Fruit fly (Drosophila melanogaster) whole organism, embryonic: ENCODE measurements around the gene CG32040.

Source experiments
- Ada2b ChIP-seq: fragments of 200-800 bp; sonication (Bioruptor generic); IDR thresholded peaks from 2 replicates; pipeline ENCODE4 v1.3.6; 2022; ENCODE audit warnings: missing biosample characterization, missing genetic modification characterization
- CG10321 ChIP-seq: fragments of 200-800 bp; sonication (Bioruptor generic); IDR thresholded peaks from 2 replicates; pipeline ENCODE4 v1.3.6; 2022; ENCODE audit warnings: missing biosample characterization, missing genetic modification characterization
- CG10366 ChIP-seq: fragments of 200-800 bp; sonication (Bioruptor generic); IDR thresholded peaks from 2 replicates; pipeline ENCODE4 v1.3.6; 2022; ENCODE audit warnings: missing biosample characterization, missing genetic modification characterization
- CG11504 ChIP-seq: fragments of 200-800 bp; sonication (Bioruptor generic); optimal IDR thresholded peaks from 3 replicates; lab custom pipeline; 2019; ENCODE audit warnings: missing biosample characterization, mild to moderate bottlenecking, missing genetic modification characterization, moderate library complexity
- CG12744 ChIP-seq: fragments of 200-800 bp; sonication (Bioruptor generic); optimal IDR thresholded peaks from 2 replicates; lab custom pipeline; 2016; ENCODE audit warnings: missing biosample characterization, missing genetic modification characterization
- CG13296 ChIP-seq: fragments of 200-800 bp; sonication (Bioruptor generic); optimal IDR thresholded peaks from 3 replicates; lab custom pipeline; 2018; ENCODE audit warnings: missing biosample characterization, mild to moderate bottlenecking, missing genetic modification characterization
- CG14014 ChIP-seq: fragments of 200-800 bp; sonication (Bioruptor generic); IDR thresholded peaks from 2 replicates; pipeline ENCODE4 v1.3.6; 2022; ENCODE audit warnings: missing biosample characterization, missing genetic modification characterization
- CG14050 ChIP-seq: fragments of 200-800 bp; sonication (Bioruptor generic); IDR thresholded peaks from 3 replicates; pipeline ENCODE4 v1.3.6; 2022; ENCODE audit warnings: missing biosample characterization, missing genetic modification characterization
- CG14441 ChIP-seq: fragments of 200-800 bp; sonication (Bioruptor generic); IDR thresholded peaks from 2 replicates; pipeline ENCODE4 v1.3.6; 2022; ENCODE audit warnings: missing biosample characterization, missing genetic modification characterization
- CG1603 ChIP-seq: fragments of 200-800 bp; sonication (Bioruptor generic); optimal IDR thresholded peaks from 2 replicates; lab custom pipeline; 2019; ENCODE audit warnings: missing biosample characterization, mild to moderate bottlenecking, missing genetic modification characterization, moderate library complexity
- CG17568 ChIP-seq: fragments of 200-800 bp; sonication (Bioruptor generic); optimal IDR thresholded peaks from 2 replicates; lab custom pipeline; 2018; ENCODE audit warnings: missing biosample characterization, mild to moderate bottlenecking, missing genetic modification characterization, moderate library complexity
- CG18262 ChIP-seq: fragments of 200-800 bp; optimal IDR thresholded peaks from 3 replicates; lab custom pipeline; 2019; ENCODE audit warnings: missing biosample characterization, mild to moderate bottlenecking, missing genetic modification characterization, moderate library complexity
- CG2116 ChIP-seq: fragments of 200-800 bp; sonication (Bioruptor generic); optimal IDR thresholded peaks from 3 replicates; lab custom pipeline; 2018; ENCODE audit warnings: missing biosample characterization, mild to moderate bottlenecking, missing genetic modification characterization
- CG2678 ChIP-seq: fragments of 200-800 bp; sonication (Bioruptor generic); optimal IDR thresholded peaks from 3 replicates; lab custom pipeline; 2019; ENCODE audit warnings: missing biosample characterization, mild to moderate bottlenecking, missing genetic modification characterization, moderate library complexity
- CG2889 ChIP-seq: fragments of 200-800 bp; sonication (Bioruptor generic); IDR thresholded peaks from 3 replicates; pipeline ENCODE4 v1.3.6; 2022; ENCODE audit warnings: missing biosample characterization, missing genetic modification characterization
- CG4360 ChIP-seq: fragments of 200-800 bp; sonication (Bioruptor generic); IDR thresholded peaks from 2 replicates; pipeline ENCODE4 v1.3.6; 2022; ENCODE audit warnings: missing biosample characterization, missing genetic modification characterization
- CG4854 ChIP-seq: fragments of 200-800 bp; sonication (Bioruptor generic); optimal IDR thresholded peaks from 2 replicates; lab custom pipeline; 2016; ENCODE audit warnings: missing biosample characterization, missing genetic modification characterization, inconsistent platforms
- CG6683 ChIP-seq: fragments of 200-800 bp; sonication (Bioruptor generic); optimal IDR thresholded peaks from 2 replicates; lab custom pipeline; 2017; ENCODE audit warnings: missing biosample characterization, mild to moderate bottlenecking, missing genetic modification characterization, missing genetic modification reagents
- CG7963 ChIP-seq: fragments of 200-800 bp; sonication (Bioruptor generic); IDR thresholded peaks from 3 replicates; pipeline ENCODE4 v1.3.6; 2022; ENCODE audit warnings: missing biosample characterization, missing genetic modification characterization; ENCODE audit not compliant: partially characterized antibody
- CG8388 ChIP-seq: fragments of 200-800 bp; sonication (Bioruptor generic); optimal IDR thresholded peaks from 2 replicates; lab custom pipeline; 2019; ENCODE audit warnings: missing biosample characterization, mild to moderate bottlenecking, missing genetic modification characterization, moderate library complexity
- CG9932 ChIP-seq: fragments of 200-800 bp; sonication (Bioruptor generic); IDR thresholded peaks from 2 replicates; pipeline ENCODE4 v1.3.6; 2022; ENCODE audit warnings: missing biosample characterization, missing genetic modification characterization
- Dad ChIP-seq: fragments of 200-800 bp; sonication (Bioruptor generic); optimal IDR thresholded peaks from 3 replicates; lab custom pipeline; 2016; ENCODE audit warnings: missing biosample characterization, missing genetic modification characterization
- Dfd ChIP-seq, 2 experiments: fragments of >200 bp; optimal IDR thresholded peaks; 2 replicates each; lab custom pipeline; 2017; ENCODE audit warnings: missing biosample characterization in 2 of 2, missing genetic modification characterization in 2 of 2
- Dll ChIP-seq: fragments of 200-800 bp; sonication (Bioruptor generic); IDR thresholded peaks from 4 replicates; pipeline ENCODE4 v1.3.6; 2022; ENCODE audit warnings: missing biosample characterization, missing genetic modification characterization; ENCODE audit not compliant: partially characterized antibody
- Doc3 ChIP-seq: fragments of 200-800 bp; sonication (Bioruptor generic); IDR thresholded peaks from 3 replicates; pipeline ENCODE4 v1.3.6; 2022; ENCODE audit warnings: missing biosample characterization, missing genetic modification characterization; ENCODE audit not compliant: partially characterized antibody
- Dref ChIP-seq: fragments of 200-800 bp; sonication (Bioruptor generic); IDR thresholded peaks from 2 replicates; pipeline ENCODE4 v1.3.6; 2022; ENCODE audit warnings: missing biosample characterization, missing genetic modification characterization
- Eip74EF ChIP-seq, 2 experiments: fragments of 200-800 bp in 1 of 2; fragments of >200 bp in 1 of 2; sonication (Bioruptor generic) in 1 of 2; optimal IDR thresholded peaks; 2 replicates each; lab custom pipeline; 2017 to 2019; ENCODE audit warnings: missing biosample characterization in 2 of 2, missing genetic modification characterization in 2 of 2, mild to moderate bottlenecking in 1 of 2, moderate library complexity in 1 of 2
- Fer3 ChIP-seq: fragments of 200-800 bp; sonication (Bioruptor generic); optimal IDR thresholded peaks from 2 replicates; lab custom pipeline; 2018; ENCODE audit warnings: missing biosample characterization, mild to moderate bottlenecking, missing genetic modification characterization, moderate library complexity
- Lpt ChIP-seq: fragments of >200 bp; optimal IDR thresholded peaks from 2 replicates; lab custom pipeline; 2018; ENCODE audit warnings: missing biosample characterization, missing genetic modification characterization
- MBD-R2 ChIP-seq: fragments of 200-800 bp; sonication (Bioruptor generic); IDR thresholded peaks from 2 replicates; pipeline ENCODE4 v1.3.6; 2022; ENCODE audit warnings: missing biosample characterization, missing genetic modification characterization
- MESR4 ChIP-seq: fragments of 200-800 bp; sonication (Bioruptor generic); optimal IDR thresholded peaks from 2 replicates; lab custom pipeline; 2018; ENCODE audit warnings: missing biosample characterization, mild to moderate bottlenecking, missing genetic modification characterization, moderate library complexity
- Rfx ChIP-seq: fragments of 200-800 bp; sonication (Bioruptor generic); IDR thresholded peaks from 2 replicates; pipeline ENCODE4 v1.3.6; 2022; ENCODE audit warnings: missing biosample characterization, missing genetic modification characterization
- Rx ChIP-seq: fragments of 200-800 bp; sonication (Bioruptor generic); IDR thresholded peaks from 2 replicates; pipeline ENCODE4 v1.3.6; 2022; ENCODE audit warnings: missing biosample characterization, missing genetic modification characterization
- Side ChIP-seq: fragments of 200-800 bp; sonication (Bioruptor generic); optimal IDR thresholded peaks from 2 replicates; lab custom pipeline; 2016; ENCODE audit warnings: missing biosample characterization, missing genetic modification characterization
- ac ChIP-seq: fragments of 200-800 bp; sonication (Bioruptor generic); optimal IDR thresholded peaks from 3 replicates; lab custom pipeline; 2017; ENCODE audit warnings: missing biosample characterization, mild to moderate bottlenecking, missing genetic modification characterization
- ara ChIP-seq: fragments of 200-800 bp; sonication (Bioruptor generic); IDR thresholded peaks from 2 replicates; pipeline ENCODE4 v1.3.6; 2022; ENCODE audit warnings: missing biosample characterization, missing genetic modification characterization
- cas ChIP-seq: fragments of 200-800 bp; sonication (Bioruptor generic); IDR thresholded peaks from 2 replicates; pipeline ENCODE4 v1.3.6; 2022; ENCODE audit warnings: missing biosample characterization, missing genetic modification characterization
- chif ChIP-seq, 2 experiments: fragments of 200-800 bp; sonication (Bioruptor generic); optimal IDR thresholded peaks; 3 replicates each; lab custom pipeline; 2016; ENCODE audit warnings: missing biosample characterization in 2 of 2, missing genetic modification characterization in 2 of 2
- ci ChIP-seq: fragments of 200-800 bp; sonication (Bioruptor generic); IDR thresholded peaks from 3 replicates; pipeline ENCODE4 v1.3.6; 2022; ENCODE audit warnings: missing biosample characterization, missing genetic modification characterization
- corto ChIP-seq: fragments of 200-800 bp; sonication (Bioruptor generic); optimal IDR thresholded peaks from 2 replicates; lab custom pipeline; 2016; ENCODE audit warnings: missing biosample characterization, mild to moderate bottlenecking, missing genetic modification characterization, moderate library complexity
- dan ChIP-seq: fragments of 200-800 bp; sonication (Bioruptor generic); IDR thresholded peaks from 2 replicates; pipeline ENCODE4 v1.3.6; 2022; ENCODE audit warnings: missing biosample characterization, missing genetic modification characterization
- en ChIP-seq: fragments of 200-800 bp; sonication (Bioruptor generic); optimal IDR thresholded peaks from 2 replicates; lab custom pipeline; 2016; ENCODE audit warnings: missing biosample characterization, missing genetic modification characterization
- ind ChIP-seq: fragments of 200-800 bp; sonication (Bioruptor generic); optimal IDR thresholded peaks from 3 replicates; lab custom pipeline; 2016; ENCODE audit warnings: missing biosample characterization, missing genetic modification characterization
- inv ChIP-seq: fragments of 200-800 bp; sonication (Bioruptor generic); IDR thresholded peaks from 2 replicates; pipeline ENCODE4 v1.3.6; 2022; ENCODE audit warnings: missing biosample characterization, missing genetic modification characterization; ENCODE audit not compliant: partially characterized antibody
- jumu ChIP-seq: fragments of 200-800 bp; sonication (Bioruptor generic); optimal IDR thresholded peaks from 3 replicates; lab custom pipeline; 2016; ENCODE audit warnings: missing biosample characterization, missing genetic modification characterization
- lbe ChIP-seq: fragments of 200-800 bp; sonication (Bioruptor generic); optimal IDR thresholded peaks from 2 replicates; lab custom pipeline; 2016; ENCODE audit warnings: missing biosample characterization, mild to moderate bottlenecking, missing genetic modification characterization
- onecut ChIP-seq: fragments of 200-800 bp; sonication (Bioruptor generic); IDR thresholded peaks from 2 replicates; pipeline ENCODE4 v1.3.6; 2022; ENCODE audit warnings: missing biosample characterization, missing genetic modification characterization
- pum ChIP-seq: fragments of 200-800 bp; sonication (Bioruptor generic); optimal IDR thresholded peaks from 2 replicates; lab custom pipeline; 2016; ENCODE audit warnings: missing biosample characterization, missing genetic modification characterization
- pzg ChIP-seq: fragments of 200-800 bp; sonication (Bioruptor generic); optimal IDR thresholded peaks from 3 replicates; lab custom pipeline; 2018; ENCODE audit warnings: missing biosample characterization, mild to moderate bottlenecking, missing genetic modification characterization, moderate library complexity
- ranshi ChIP-seq: fragments of 200-800 bp; sonication (Bioruptor generic); IDR thresholded peaks from 2 replicates; pipeline ENCODE4 v1.3.6; 2022; ENCODE audit warnings: missing biosample characterization, missing genetic modification characterization
- sr ChIP-seq: fragments of 200-800 bp; sonication (Bioruptor generic); IDR thresholded peaks from 3 replicates; pipeline ENCODE4 v1.3.6; 2022; ENCODE audit warnings: missing biosample characterization, missing genetic modification characterization
- zf30C ChIP-seq: fragments of 200-800 bp; sonication (Bioruptor generic); optimal IDR thresholded peaks from 3 replicates; lab custom pipeline; 2018; ENCODE audit warnings: missing biosample characterization, mild to moderate bottlenecking, missing genetic modification characterization

The CG32040 gene

DNA sequence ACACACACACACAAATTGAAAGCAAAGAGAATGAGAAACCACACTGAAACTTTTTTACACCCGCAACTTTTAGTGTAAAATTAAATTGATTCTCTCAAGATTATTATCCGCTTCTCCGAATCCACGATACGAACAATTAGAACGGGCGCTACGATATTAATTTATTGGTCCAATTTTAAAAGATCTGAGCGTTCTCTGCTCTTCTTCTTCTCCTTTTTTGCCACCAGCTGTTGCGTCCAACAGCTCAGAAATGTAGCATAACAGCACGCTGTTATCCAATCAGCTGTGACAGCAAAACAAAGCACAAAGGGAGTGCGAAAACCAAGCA is 4.8 kb downstream of the CG32040 start, which contains the start of the genes UGP and Svip (continued):
- TF ChIP-seq CG11504 (tag; lab: Kevin White, UChicago) (no peak), CG6683 (no peak), Dref (GFP tag; lab: Robert Waterston, UW) (no peak), CG8388 (GFP tag; lab: Kevin White, UChicago) (no peak), pum (GFP tag; lab: Kevin White, UChicago) (no peak), dan (GFP tag; lab: Robert Waterston, UW) (no peak), Rfx (GFP tag; lab: Robert Waterston, UW) (no peak), inv (GFP tag; lab: Robert Waterston, UW) (no peak), onecut (no peak), MBD-R2 (GFP tag; lab: Robert Waterston, UW) (peak; percentile 51; the same call in 1 of the 2 replicates), Lpt (no peak), Side (no peak), CG10366 (GFP tag; lab: Robert Waterston, UW) (no peak), Ada2b (GFP tag; lab: Robert Waterston, UW) (peak; percentile 30; the same call in 1 of the 2 replicates), sr (GFP tag; lab: Robert Waterston, UW) (no peak), Dfd (GFP tag; optimal IDR thresholded peaks at IDR 0.05; lab: Kevin White, UChicago) (no peak), lbe (GFP tag; lab: Kevin White, UChicago) (peak; percentile 28), CG2678 (tag; lab: Kevin White, UChicago) (peak; percentile 1), jumu (GFP tag; lab: Kevin White, UChicago) (no peak), Rx (GFP tag; lab: Robert Waterston, UW) (no peak), CG14441 (GFP tag; lab: Robert Waterston, UW) (no peak), pzg (GFP tag; lab: Kevin White, UChicago) (peak; percentile 51), ac (GFP tag; lab: Kevin White, UChicago) (no peak), CG14014 (GFP tag; lab: Robert Waterston, UW) (no peak), ranshi (GFP tag; lab: Robert Waterston, UW) (no peak), corto (no peak), CG4854 (no peak), CG14050 (GFP tag; lab: Robert Waterston, UW) (no peak), Fer3 (tag; lab: Kevin White, UChicago) (peak; percentile 13), Dll (GFP tag; lab: Robert Waterston, UW) (peak; percentile 28; the same call in 1 of the 4 replicates), CG4360 (GFP tag; lab: Robert Waterston, UW) (0 out of 2 replicates have a peak, but pooled peaks have one; percentile 5), CG7963 (GFP tag; lab: Robert Waterston, UW) (no peak), CG1603 (tag; lab: Kevin White, UChicago) (peak; percentile 41), CG13296 (peak; percentile 4), ci (GFP tag; lab: Robert Waterston, UW) (0 out of 3 replicates have a peak, but pooled peaks have one; percentile 26), zf30C (GFP tag; lab: Kevin White, UChicago) (no peak), CG12744 (no peak), CG9932 (GFP tag; lab: Robert Waterston, UW) (no peak), MESR4 (GFP tag; lab: Kevin White, UChicago) (peak; percentile 43), Dad (no peak), Eip74EF (GFP tag; optimal IDR thresholded peaks at IDR 0.05; lab: Kevin White, UChicago) (no peak), CG2116 (GFP tag; lab: Kevin White, UChicago) (peak; percentile 15), Doc3 (GFP tag; lab: Robert Waterston, UW) (no peak), CG18262 (tag; lab: Kevin White, UChicago) (no peak), CG10321 (GFP tag; lab: Robert Waterston, UW) (no peak), ind (GFP tag; lab: Kevin White, UChicago) (no peak), chif (GFP tag; optimal IDR thresholded peaks at IDR 0.05; lab: Kevin White, UChicago) (no peak), CG17568 (peak; percentile 25), en (GFP tag; lab: Kevin White, UChicago) (no peak), cas (GFP tag; lab: Robert Waterston, UW) (no peak), ara (no peak), CG2889 (no peak)
